Fruit fly (Drosophila melanogaster) S2 (cell line): ENCODE data around the gene CG4045.

Experiments
- CG8478 ChIP-seq: fragments of >200 bp; optimal IDR thresholded peaks from 2 replicates; lab custom pipeline; 2018
- CTCF ChIP-seq, 2 experiments: fragments of >200 bp; optimal IDR thresholded peaks; 2 replicates each; lab custom pipeline; 2018

The CG4045 gene

dm6 chrX:2089812-2090211 lies 14.1 kb upstream of the CG4045 start:
- TF ChIP-seq CTCF (optimal IDR thresholded peaks at IDR 0.05; lab: Kevin White, UChicago) (no peak), CG8478 (lab: Kevin White, UChicago) (no peak)

- TF ChIP-seq CTCF (optimal IDR thresholded peaks at IDR 0.05; lab: Kevin White, UChicago) (no peak), CG8478 (lab: Kevin White, UChicago) (no peak)
These were observed 13.1 kb upstream of the CG4045 start for dm6 chrX:2088798-2089197.

dm6 chrX:2087501-2087900 lies 11.8 kb upstream of the CG4045 start:
- TF ChIP-seq CTCF (optimal IDR thresholded peaks at IDR 0.05; lab: Kevin White, UChicago): no peak
- no peak for TF ChIP-seq CG8478 (lab: Kevin White, UChicago)

dm6 chrX:2083678-2084162 lies 8.0 kb upstream of the CG4045 start:
- TF ChIP-seq CTCF (optimal IDR thresholded peaks at IDR 0.05; lab: Kevin White, UChicago) (no peak), CG8478 (lab: Kevin White, UChicago) (no peak)

dm6 chrX:2083109-2083508 lies 7.4 kb upstream of the CG4045 start:
- TF ChIP-seq CG8478 (lab: Kevin White, UChicago) (no peak), CTCF (optimal IDR thresholded peaks at IDR 0.05; lab: Kevin White, UChicago) (no peak)

dm6 chrX:2081848-2082365 lies 6.2 kb upstream of the CG4045 start:
- TF ChIP-seq CTCF (optimal IDR thresholded peaks at IDR 0.05; lab: Kevin White, UChicago) (no peak), CG8478 (lab: Kevin White, UChicago) (no peak)

dm6 chrX:2080367-2080927 lies 4.7 kb upstream of the CG4045 start, which contains the start of the genes CG16903 and Unc-76:
Gene CG16903 (minus strand): TSS chrX:2080405.
Gene Unc-76 (plus strand): TSS chrX:2080610.
- TF ChIP-seq CTCF (optimal IDR thresholded peaks at IDR 0.05; lab: Kevin White, UChicago) (peak; percentile 57 to 65), CG8478 (lab: Kevin White, UChicago) (no peak)

dm6 chrX:2076412-2077357 lies 985 bp upstream of the CG4045 start, which contains the start of gene CG4025:
Gene CG4025 (plus strand): TSS chrX:2076966.
- TF ChIP-seq CTCF (optimal IDR thresholded peaks at IDR 0.05; lab: Kevin White, UChicago) (no peak), CG8478 (lab: Kevin White, UChicago) (no peak)

- TF ChIP-seq CTCF (optimal IDR thresholded peaks at IDR 0.05; lab: Kevin White, UChicago): no peak
- TF ChIP-seq CG8478 (lab: Kevin White, UChicago): no peak
These were observed 2.4 kb downstream of the CG4045 start, which contains the start of gene CG4199 for dm6 chrX:2073325-2073724. Gene CG4199 (minus strand): TSS chrX:2073483.

- TF ChIP-seq CG8478 (lab: Kevin White, UChicago) (no peak), CTCF (optimal IDR thresholded peaks at IDR 0.05; lab: Kevin White, UChicago) (no peak)
These were observed 3.6 kb downstream of the CG4045 start, which contains the start of gene Rtca for dm6 chrX:2071878-2072817. Gene Rtca (plus strand): TSS chrX:2072413.

- TF ChIP-seq CG8478 (lab: Kevin White, UChicago) (no peak), CTCF (optimal IDR thresholded peaks at IDR 0.05; lab: Kevin White, UChicago) (no peak)
These were observed 5.0 kb downstream of the CG4045 start for dm6 chrX:2070708-2071063.

dm6 chrX:2069787-2070707 lies 5.7 kb downstream of the CG4045 start:
- TF ChIP-seq CG8478 (lab: Kevin White, UChicago) (no peak), CTCF (optimal IDR thresholded peaks at IDR 0.05; lab: Kevin White, UChicago) (no peak)

- no peak for TF ChIP-seq CTCF (optimal IDR thresholded peaks at IDR 0.05; lab: Kevin White, UChicago)
- no peak for TF ChIP-seq CG8478 (lab: Kevin White, UChicago)
These were observed 7.4 kb downstream of the CG4045 start, which contains the start of gene CG4194 for dm6 chrX:2068292-2068691. Gene CG4194 (plus strand): TSS chrX:2068592.
